Worm (Caenorhabditis elegans) whole organism, young adult: ENCODE results near the gene F42C5.3.

Source experiments
- C06A6.2 ChIP-seq: fragments of 200-800 bp; sonication (Bioruptor generic); conservative IDR thresholded peaks from 2 replicates; pipeline ENCODE4 v1.3.6; 2022; ENCODE audit warnings: missing genetic modification characterization, missing compliant biosample characterization
- D2030.7 ChIP-seq: fragments of 200-800 bp; sonication (Bioruptor generic); IDR thresholded peaks from 2 replicates; pipeline ENCODE4 v1.3.6; 2022; ENCODE audit warnings: missing genetic modification reagents, missing genetic modification characterization, missing compliant biosample characterization
- F22D6.2 ChIP-seq: sonication (generic microtip); optimal IDR thresholded peaks from 2 replicates; lab custom pipeline; 2016; ENCODE audit warnings: mild to moderate bottlenecking, missing genetic modification characterization, missing compliant biosample characterization
- F23B12.7 ChIP-seq: sonication (generic microtip); optimal IDR thresholded peaks from 2 replicates; lab custom pipeline; 2017; ENCODE audit warnings: missing genetic modification characterization, mild to moderate bottlenecking, missing compliant biosample characterization, antibody characterized with exemption, moderate library complexity; ENCODE audit not compliant: insufficient read depth
- F33H1.4 ChIP-seq: fragments of 200-800 bp; sonication (Bioruptor generic); IDR thresholded peaks from 2 replicates; pipeline ENCODE4 v1.3.6; 2022; ENCODE audit warnings: missing genetic modification reagents, missing genetic modification characterization, missing compliant biosample characterization
- F39B2.1 ChIP-seq: fragments of 200-800 bp; sonication (Bioruptor generic); IDR thresholded peaks from 2 replicates; pipeline ENCODE4 v1.3.6; 2022; ENCODE audit warnings: missing genetic modification reagents, missing genetic modification characterization, missing compliant biosample characterization
- F52B5.7 ChIP-seq: sonication (generic microtip); optimal IDR thresholded peaks from 2 replicates; lab custom pipeline; 2016; ENCODE audit warnings: mild to moderate bottlenecking, missing genetic modification characterization, missing compliant biosample characterization
- Y53G8AR.9 ChIP-seq: fragments of 200-800 bp; sonication (Bioruptor generic); conservative IDR thresholded peaks from 2 replicates; pipeline ENCODE4 v1.3.6; 2022; ENCODE audit warnings: missing genetic modification reagents, missing genetic modification characterization, missing compliant biosample characterization
- Y56A3A.18 ChIP-seq: fragments of 200-800 bp; sonication (Bioruptor generic); IDR thresholded peaks from 2 replicates; pipeline ENCODE4 v1.3.6; 2022; ENCODE audit warnings: missing genetic modification reagents, missing genetic modification characterization, missing compliant biosample characterization
- ZK185.1 ChIP-seq: sonication (generic microtip); optimal IDR thresholded peaks from 2 replicates; lab custom pipeline; 2016; ENCODE audit warnings: mild to moderate bottlenecking, missing genetic modification characterization, missing compliant biosample characterization; ENCODE audit not compliant: poor library complexity, severe bottlenecking
- akir-1 ChIP-seq: fragments of 200-800 bp; sonication (Bioruptor generic); optimal IDR thresholded peaks from 2 replicates; lab custom pipeline; 2018; ENCODE audit warnings: mild to moderate bottlenecking, missing genetic modification characterization, moderate library complexity, missing compliant biosample characterization
- aptf-2 ChIP-seq: fragments of 200-800 bp; sonication (Bioruptor generic); conservative IDR thresholded peaks from 2 replicates; pipeline ENCODE4 v1.3.6; 2022; ENCODE audit warnings: missing genetic modification reagents, missing genetic modification characterization, missing compliant biosample characterization
- ccch-3 ChIP-seq: fragments of 200-800 bp; sonication (Bioruptor generic); optimal IDR thresholded peaks from 2 replicates; lab custom pipeline; 2018; ENCODE audit warnings: mild to moderate bottlenecking, missing genetic modification characterization, missing compliant biosample characterization
- chd-7 ChIP-seq: sonication (generic microtip); optimal IDR thresholded peaks from 2 replicates; lab custom pipeline; 2016; ENCODE audit warnings: mild to moderate bottlenecking, missing genetic modification characterization, moderate library complexity, missing compliant biosample characterization
- dpff-1 ChIP-seq: sonication (generic microtip); optimal IDR thresholded peaks from 2 replicates; lab custom pipeline; 2017; ENCODE audit warnings: mild to moderate bottlenecking, missing genetic modification characterization, missing compliant biosample characterization
- egl-44 ChIP-seq: fragments of 200-800 bp; sonication (Bioruptor generic); IDR thresholded peaks from 2 replicates; pipeline ENCODE4 v1.3.6; 2022; ENCODE audit warnings: missing genetic modification reagents, missing genetic modification characterization, missing compliant biosample characterization
- ets-4 ChIP-seq: fragments of 200-800 bp; sonication (Bioruptor generic); optimal IDR thresholded peaks from 2 replicates; lab custom pipeline; 2018; ENCODE audit warnings: mild to moderate bottlenecking, missing genetic modification characterization, missing compliant biosample characterization
- fkh-3 ChIP-seq: sonication (generic microtip); optimal IDR thresholded peaks from 2 replicates; lab custom pipeline; 2016; ENCODE audit warnings: mild to moderate bottlenecking, missing genetic modification characterization, missing compliant biosample characterization
- him-1 ChIP-seq: sonication (generic microtip); optimal IDR thresholded peaks from 2 replicates; lab custom pipeline; 2016; ENCODE audit warnings: missing genotype, missing genetic modification reagents, missing genetic modification characterization, missing compliant biosample characterization
- hlh-12 ChIP-seq: sonication (generic microtip); optimal IDR thresholded peaks from 2 replicates; lab custom pipeline; 2016; ENCODE audit warnings: missing genetic modification characterization, missing compliant biosample characterization
- let-607 ChIP-seq, 2 experiments: fragments of 200-800 bp in 1 of 2; sonication (Bioruptor generic) in 1 of 2; sonication (generic microtip) in 1 of 2; optimal IDR thresholded peaks; 2 replicates each; lab custom pipeline; 2016 to 2018; ENCODE audit warnings: mild to moderate bottlenecking in 2 of 2, missing compliant biosample characterization in 2 of 2, missing genetic modification characterization in 2 of 2, moderate library complexity in 2 of 2, missing genotype in 1 of 2
- lin-26 ChIP-seq: fragments of 200-800 bp; sonication (Bioruptor generic); IDR thresholded peaks from 2 replicates; pipeline ENCODE4 v1.3.6; 2022; ENCODE audit warnings: missing genetic modification reagents, missing genetic modification characterization, missing compliant biosample characterization
- lin-54 ChIP-seq: fragments of 200-800 bp; sonication (Bioruptor generic); optimal IDR thresholded peaks from 2 replicates; lab custom pipeline; 2018; ENCODE audit warnings: mild to moderate bottlenecking, missing genetic modification characterization, missing compliant biosample characterization
- lsl-1 ChIP-seq: fragments of 200-800 bp; sonication (Bioruptor generic); optimal IDR thresholded peaks from 2 replicates; lab custom pipeline; 2018; ENCODE audit warnings: mild to moderate bottlenecking, missing genetic modification characterization, moderate library complexity, missing compliant biosample characterization
- lsy-27 ChIP-seq: sonication (generic microtip); optimal IDR thresholded peaks from 2 replicates; lab custom pipeline; 2017; ENCODE audit warnings: missing genetic modification characterization, mild to moderate bottlenecking, missing compliant biosample characterization, antibody characterized with exemption, missing genotype, borderline replicate concordance; ENCODE audit not compliant: insufficient read depth
- madf-6 ChIP-seq: fragments of 200-800 bp; sonication (Bioruptor generic); IDR thresholded peaks from 2 replicates; pipeline ENCODE4 v1.3.6; 2022; ENCODE audit warnings: missing genetic modification reagents, missing genetic modification characterization, missing compliant biosample characterization
- nfya-1 ChIP-seq: sonication (generic microtip); optimal IDR thresholded peaks from 2 replicates; lab custom pipeline; 2017; ENCODE audit warnings: antibody characterized with exemption, missing compliant biosample characterization, missing genetic modification characterization, borderline replicate concordance; ENCODE audit not compliant: insufficient read depth
- pbrm-1 ChIP-seq: fragments of 200-800 bp; sonication (Bioruptor generic); IDR thresholded peaks from 2 replicates; pipeline ENCODE4 v1.3.6; 2022; ENCODE audit warnings: missing genetic modification reagents, missing genetic modification characterization, missing compliant biosample characterization
- rcor-1 ChIP-seq: fragments of 200-800 bp; sonication (Bioruptor generic); IDR thresholded peaks from 2 replicates; pipeline ENCODE4 v1.3.6; 2022; ENCODE audit warnings: missing genetic modification reagents, missing genetic modification characterization, missing compliant biosample characterization
- rpc-1 ChIP-seq, 2 experiments: fragments of 150-350 bp in 1 of 2; sonication (generic microtip) in 1 of 2; optimal IDR thresholded peaks; 2 replicates each; lab custom pipeline; 2014 to 2018; ENCODE audit warnings: missing biosample characterization in 1 of 2, missing genetic modification characterization in 1 of 2, missing genetic modification reagents in 1 of 2, missing genotype in 1 of 2
- sea-2 ChIP-seq: fragments of 200-800 bp; sonication (Bioruptor generic); IDR thresholded peaks from 2 replicates; pipeline ENCODE4 v1.3.6; 2022; ENCODE audit warnings: missing genetic modification characterization, missing compliant biosample characterization
- snpc-1.1 ChIP-seq: sonication (generic microtip); optimal IDR thresholded peaks from 2 replicates; lab custom pipeline; 2017; ENCODE audit warnings: missing genetic modification characterization, mild to moderate bottlenecking, missing compliant biosample characterization, antibody characterized with exemption, moderate library complexity, missing genotype, missing genetic modification reagents; ENCODE audit not compliant: insufficient read depth
- snpc-1.3 ChIP-seq: sonication (generic microtip); optimal IDR thresholded peaks from 2 replicates; lab custom pipeline; 2017; ENCODE audit warnings: missing genetic modification characterization, mild to moderate bottlenecking, missing compliant biosample characterization, antibody characterized with exemption, moderate library complexity, missing genotype, missing genetic modification reagents; ENCODE audit not compliant: insufficient read depth
- tbp1 ChIP-seq: fragments of 200-800 bp; sonication (Bioruptor generic); optimal IDR thresholded peaks from 2 replicates; lab custom pipeline; 2018; ENCODE audit warnings: mild to moderate bottlenecking, missing genetic modification characterization, missing compliant biosample characterization
- tlf-1 ChIP-seq: fragments of 200-800 bp; sonication (Bioruptor generic); optimal IDR thresholded peaks from 2 replicates; lab custom pipeline; 2018; ENCODE audit warnings: mild to moderate bottlenecking, missing genetic modification characterization, missing compliant biosample characterization
- zfh-2 ChIP-seq: fragments of 200-800 bp; sonication (Bioruptor generic); conservative IDR thresholded peaks from 2 replicates; pipeline ENCODE4 v1.3.6; 2022; ENCODE audit warnings: missing genetic modification reagents, missing genetic modification characterization, missing compliant biosample characterization
- zim-3 ChIP-seq: sonication (generic microtip); optimal IDR thresholded peaks from 2 replicates; lab custom pipeline; 2017; ENCODE audit warnings: mild to moderate bottlenecking, missing genetic modification characterization, moderate library complexity, missing compliant biosample characterization
- ztf-25 ChIP-seq: fragments of 200-800 bp; sonication (Bioruptor generic); IDR thresholded peaks from 2 replicates; pipeline ENCODE4 v1.3.6; 2022; ENCODE audit warnings: missing genetic modification reagents, missing genetic modification characterization, missing compliant biosample characterization
- ztf-28 ChIP-seq: fragments of 200-800 bp; sonication (Bioruptor generic); IDR thresholded peaks from 2 replicates; pipeline ENCODE4 v1.3.6; 2022; ENCODE audit warnings: missing genetic modification reagents, missing genetic modification characterization, missing compliant biosample characterization
- ztf-6 ChIP-seq: fragments of 200-800 bp; sonication (Bioruptor generic); IDR thresholded peaks from 2 replicates; pipeline ENCODE4 v1.3.6; 2022; ENCODE audit warnings: missing genetic modification reagents, missing genetic modification characterization, missing compliant biosample characterization

The F42C5.3 gene

DNA sequence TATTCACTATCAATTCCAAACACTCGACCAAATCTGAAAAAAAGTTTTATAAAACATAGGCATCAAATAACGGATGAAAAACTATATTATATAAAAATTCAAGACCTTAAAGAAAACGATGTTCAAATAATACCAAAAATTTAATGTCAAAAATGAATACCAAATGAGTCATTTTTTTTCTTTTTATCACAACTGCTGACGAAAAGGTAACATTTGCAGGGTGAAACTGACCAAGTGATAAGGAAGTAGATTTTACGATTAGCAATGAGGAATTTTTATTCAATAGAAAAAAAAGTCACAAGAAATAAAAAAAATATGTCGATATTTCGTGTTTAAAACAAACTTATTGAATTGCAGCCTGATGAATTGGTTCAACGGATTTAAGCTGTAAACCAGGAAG, 1.5 kb downstream of the F42C5.3 start, which contains the start of gene C06E4.8:
Gene C06E4.8, minus strand, starts transcription at position 37 of the 400 bp plus-strand sequence.
- TF ChIP-seq ets-4 (GFP tag; lab: Kevin White, UChicago) (no peak), chd-7 (no peak), sea-2 (GFP tag; lab: Robert Waterston, UW) (no peak), dpff-1 (tag; lab: Kevin White, UChicago) (no peak), lin-54 (GFP tag; lab: Kevin White, UChicago) (no peak), Y56A3A.18 (GFP tag; lab: Robert Waterston, UW) (no peak), lsl-1 (no peak), F33H1.4 (GFP tag; lab: Robert Waterston, UW) (no peak), Y53G8AR.9 (GFP tag; lab: Robert Waterston, UW) (no peak), tlf-1 (GFP tag; lab: Kevin White, UChicago) (no peak), snpc-1.1 (tag; lab: Kevin White, UChicago) (no peak), F52B5.7 (tag; lab: Kevin White, UChicago) (no peak), ztf-25 (GFP tag; lab: Robert Waterston, UW) (no peak), ztf-6 (GFP tag; lab: Robert Waterston, UW) (no peak), pbrm-1 (GFP tag; lab: Robert Waterston, UW) (no peak)

DNA sequence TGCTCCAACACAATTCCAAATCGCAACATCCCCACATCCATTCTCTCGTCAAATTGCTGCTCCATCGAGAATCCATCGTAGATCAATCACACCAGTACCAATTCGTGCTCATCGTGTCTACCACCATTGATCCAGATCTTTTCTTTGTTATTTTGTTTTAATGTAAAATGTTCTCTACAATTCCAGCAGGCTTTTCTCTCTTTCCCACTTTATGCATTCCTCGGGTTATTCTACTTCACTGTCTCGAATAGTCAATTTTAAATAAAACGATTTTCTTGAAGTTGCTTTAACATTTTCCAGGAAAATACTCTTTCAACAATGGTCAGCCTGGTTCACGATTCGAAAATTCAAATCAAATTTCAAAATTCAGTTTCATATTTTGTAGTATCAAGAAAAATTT, 4.4 kb downstream of the F42C5.3 start, which contains the start of gene C06E4.1:
Gene C06E4.1, plus strand, starts transcription at position 301 of the 400 bp plus-strand sequence.
- TF ChIP-seq ccch-3 (GFP tag; lab: Kevin White, UChicago), result no peak
- no peak for TF ChIP-seq madf-6
- TF ChIP-seq aptf-2 (GFP tag; lab: Robert Waterston, UW), result no peak
- TF ChIP-seq hlh-12 (tag; lab: Kevin White, UChicago), result no peak
- no peak for TF ChIP-seq nfya-1 (tag; lab: Kevin White, UChicago)
- TF ChIP-seq zfh-2 (GFP tag; lab: Robert Waterston, UW), result no peak
- no peak for TF ChIP-seq ztf-28 (GFP tag; lab: Robert Waterston, UW)
- TF ChIP-seq ztf-6 (GFP tag; lab: Robert Waterston, UW), result no peak
- TF ChIP-seq C06A6.2 (GFP tag; lab: Robert Waterston, UW), result no peak
- TF ChIP-seq F22D6.2 (tag; lab: Kevin White, UChicago), result no peak
- TF ChIP-seq egl-44 (GFP tag; lab: Robert Waterston, UW), result no peak
- no peak for TF ChIP-seq ztf-25 (GFP tag; lab: Robert Waterston, UW)
- no peak for TF ChIP-seq akir-1
- TF ChIP-seq let-607 (tag; optimal IDR thresholded peaks at IDR 0.05; lab: Kevin White, UChicago), result no peak

ce11 chrIV:7276661-7277060, 10.7 kb downstream of the F42C5.3 start, which contains the start of gene C06E4.2:
Gene C06E4.2 (plus strand): TSS chrIV:7276961.
- TF ChIP-seq zim-3 (no peak), ZK185.1 (tag; lab: Kevin White, UChicago) (no peak), snpc-1.3 (tag; lab: Kevin White, UChicago) (no peak)
- TF ChIP-seq, all 124 proteins: peak for 0

- peak; percentile 29 for TF ChIP-seq snpc-1.3 (tag; lab: Kevin White, UChicago)
- peak; percentile 8 for TF ChIP-seq lsy-27 (tag; lab: Kevin White, UChicago)
- TF ChIP-seq sea-2 (GFP tag; lab: Robert Waterston, UW), result no peak
- 0 out of 2 replicates have a peak, but pooled peaks have one; percentile 32 for TF ChIP-seq D2030.7 (GFP tag; lab: Robert Waterston, UW)
- TF ChIP-seq ztf-25 (GFP tag; lab: Robert Waterston, UW), result 0 out of 2 replicates have a peak, but pooled peaks have one; percentile 9
- peak; percentile 67 for TF ChIP-seq rpc-1 (optimal IDR thresholded peaks at IDR 0.05; lab: Kevin White, UChicago)
- peak; percentile 84 for TF ChIP-seq rpc-1 (tag; optimal IDR thresholded peaks at IDR 0.05; lab: Kevin White, UChicago)
- no peak for TF ChIP-seq akir-1
- TF ChIP-seq tbp1 (GFP tag; lab: Kevin White, UChicago), result peak; percentile 91
- TF ChIP-seq F33H1.4 (GFP tag; lab: Robert Waterston, UW), result no peak
- peak; percentile 39 for TF ChIP-seq F23B12.7
- TF ChIP-seq fkh-3, result no peak
- peak; percentile 54 for TF ChIP-seq him-1 (tag; lab: Kevin White, UChicago)
- TF ChIP-seq Y53G8AR.9 (GFP tag; lab: Robert Waterston, UW), result no peak
- TF ChIP-seq rcor-1 (GFP tag; lab: Robert Waterston, UW), result no peak
- no peak for TF ChIP-seq F39B2.1
- TF ChIP-seq lin-26, result peak; percentile 79; the same call in 1 of the 2 replicates
These were observed 12.3 kb downstream of the F42C5.3 start for ce11 chrIV:7274969-7275548.
